Worm (Caenorhabditis elegans) whole organism, young adult: ENCODE results near the gene cey-4.

Experiments
- C06A6.2 ChIP-seq: fragments of 200-800 bp; sonication (Bioruptor generic); conservative IDR thresholded peaks from 2 replicates; pipeline ENCODE4 v1.3.6; 2022; ENCODE audit warnings: missing genetic modification characterization, missing compliant biosample characterization
- D2030.7 ChIP-seq: fragments of 200-800 bp; sonication (Bioruptor generic); IDR thresholded peaks from 2 replicates; pipeline ENCODE4 v1.3.6; 2022; ENCODE audit warnings: missing genetic modification reagents, missing genetic modification characterization, missing compliant biosample characterization
- F55B11.4 ChIP-seq: sonication (generic microtip); optimal IDR thresholded peaks from 2 replicates; lab custom pipeline; 2016; ENCODE audit warnings: missing compliant biosample characterization, missing genetic modification characterization, borderline replicate concordance; ENCODE audit not compliant: insufficient read depth
- F57A8.1 ChIP-seq: fragments of 200-800 bp; sonication (Bioruptor generic); optimal IDR thresholded peaks from 2 replicates; lab custom pipeline; 2018; ENCODE audit warnings: mild to moderate bottlenecking, missing genetic modification characterization, moderate library complexity, missing compliant biosample characterization
- K11D2.4 ChIP-seq: fragments of 200-800 bp; sonication (Bioruptor generic); IDR thresholded peaks from 2 replicates; pipeline ENCODE4 v1.3.6; 2022; ENCODE audit warnings: missing genetic modification reagents, missing genetic modification characterization, missing compliant biosample characterization
- K12H6.12 ChIP-seq: fragments of 200-800 bp; sonication (Bioruptor generic); optimal IDR thresholded peaks from 2 replicates; lab custom pipeline; 2018; ENCODE audit warnings: mild to moderate bottlenecking, missing genetic modification characterization, missing compliant biosample characterization
- Y56A3A.18 ChIP-seq: fragments of 200-800 bp; sonication (Bioruptor generic); IDR thresholded peaks from 2 replicates; pipeline ENCODE4 v1.3.6; 2022; ENCODE audit warnings: missing genetic modification reagents, missing genetic modification characterization, missing compliant biosample characterization
- Y79H2A.3 ChIP-seq: fragments of 200-800 bp; sonication (Bioruptor generic); conservative IDR thresholded peaks from 2 replicates; pipeline ENCODE4 v1.3.6; 2022; ENCODE audit warnings: missing genetic modification reagents, missing genetic modification characterization, missing compliant biosample characterization
- akir-1 ChIP-seq: fragments of 200-800 bp; sonication (Bioruptor generic); optimal IDR thresholded peaks from 2 replicates; lab custom pipeline; 2018; ENCODE audit warnings: mild to moderate bottlenecking, missing genetic modification characterization, moderate library complexity, missing compliant biosample characterization
- aptf-2 ChIP-seq: fragments of 200-800 bp; sonication (Bioruptor generic); conservative IDR thresholded peaks from 2 replicates; pipeline ENCODE4 v1.3.6; 2022; ENCODE audit warnings: missing genetic modification reagents, missing genetic modification characterization, missing compliant biosample characterization
- atf-7 ChIP-seq: sonication (generic microtip); optimal IDR thresholded peaks from 2 replicates; lab custom pipeline; 2017; ENCODE audit warnings: mild to moderate bottlenecking, missing genetic modification characterization, missing compliant biosample characterization
- attf-3 ChIP-seq: fragments of 200-800 bp; sonication (Bioruptor generic); conservative IDR thresholded peaks from 2 replicates; pipeline ENCODE4 v1.3.6; 2022; ENCODE audit warnings: missing genetic modification reagents, missing genetic modification characterization, missing compliant biosample characterization
- bed-2 ChIP-seq: fragments of 200-800 bp; sonication (Bioruptor generic); IDR thresholded peaks from 2 replicates; pipeline ENCODE4 v1.3.6; 2022; ENCODE audit warnings: missing genetic modification reagents, missing genetic modification characterization, missing compliant biosample characterization
- cebp-2 ChIP-seq: fragments of 200-800 bp; sonication (Bioruptor generic); IDR thresholded peaks from 2 replicates; pipeline ENCODE4 v1.3.6; 2022; ENCODE audit warnings: missing genetic modification characterization, missing compliant biosample characterization
- ceh-100 ChIP-seq: fragments of 200-800 bp; sonication (Bioruptor generic); IDR thresholded peaks from 2 replicates; pipeline ENCODE4 v1.3.6; 2022; ENCODE audit warnings: missing genetic modification reagents, missing genetic modification characterization, missing compliant biosample characterization
- ceh-27 ChIP-seq: fragments of 200-800 bp; sonication (Bioruptor generic); optimal IDR thresholded peaks from 2 replicates; lab custom pipeline; 2018; ENCODE audit warnings: mild to moderate bottlenecking, missing genetic modification characterization, moderate library complexity, missing compliant biosample characterization
- dox-1 ChIP-seq: fragments of 200-800 bp; sonication (Bioruptor generic); IDR thresholded peaks from 2 replicates; pipeline ENCODE4 v1.3.6; 2022; ENCODE audit warnings: missing genetic modification reagents, missing genetic modification characterization, missing compliant biosample characterization
- egl-44 ChIP-seq: fragments of 200-800 bp; sonication (Bioruptor generic); IDR thresholded peaks from 2 replicates; pipeline ENCODE4 v1.3.6; 2022; ENCODE audit warnings: missing genetic modification reagents, missing genetic modification characterization, missing compliant biosample characterization
- ets-4 ChIP-seq: fragments of 200-800 bp; sonication (Bioruptor generic); optimal IDR thresholded peaks from 2 replicates; lab custom pipeline; 2018; ENCODE audit warnings: mild to moderate bottlenecking, missing genetic modification characterization, missing compliant biosample characterization
- fkh-3 ChIP-seq: sonication (generic microtip); optimal IDR thresholded peaks from 2 replicates; lab custom pipeline; 2016; ENCODE audit warnings: mild to moderate bottlenecking, missing genetic modification characterization, missing compliant biosample characterization
- him-1 ChIP-seq: sonication (generic microtip); optimal IDR thresholded peaks from 2 replicates; lab custom pipeline; 2016; ENCODE audit warnings: missing genotype, missing genetic modification reagents, missing genetic modification characterization, missing compliant biosample characterization
- hmg-1.2 ChIP-seq: fragments of 200-800 bp; sonication (Bioruptor generic); IDR thresholded peaks from 2 replicates; pipeline ENCODE4 v1.3.6; 2022; ENCODE audit warnings: missing genetic modification reagents, missing genetic modification characterization, missing compliant biosample characterization
- lag-1 ChIP-seq: fragments of 200-800 bp; sonication (Bioruptor generic); IDR thresholded peaks from 2 replicates; pipeline ENCODE4 v1.3.6; 2022; ENCODE audit warnings: missing genetic modification reagents, missing genetic modification characterization, missing compliant biosample characterization
- lin-40 ChIP-seq: sonication (generic microtip); optimal IDR thresholded peaks from 2 replicates; lab custom pipeline; 2016; ENCODE audit warnings: missing genetic modification characterization, mild to moderate bottlenecking, missing compliant biosample characterization, missing genotype, missing genetic modification reagents
- madf-10 ChIP-seq: sonication (generic microtip); optimal IDR thresholded peaks from 2 replicates; lab custom pipeline; 2016; ENCODE audit warnings: mild to moderate bottlenecking, missing genetic modification characterization, missing compliant biosample characterization
- madf-6 ChIP-seq: fragments of 200-800 bp; sonication (Bioruptor generic); IDR thresholded peaks from 2 replicates; pipeline ENCODE4 v1.3.6; 2022; ENCODE audit warnings: missing genetic modification reagents, missing genetic modification characterization, missing compliant biosample characterization
- madf-8 ChIP-seq: fragments of 200-800 bp; sonication (Bioruptor generic); conservative IDR thresholded peaks from 2 replicates; pipeline ENCODE4 v1.3.6; 2022; ENCODE audit warnings: missing genetic modification reagents, missing genetic modification characterization, missing compliant biosample characterization
- nfya-2 ChIP-seq: fragments of 200-800 bp; sonication (Bioruptor generic); IDR thresholded peaks from 2 replicates; pipeline ENCODE4 v1.3.6; 2022; ENCODE audit warnings: missing genetic modification reagents, missing genetic modification characterization, missing compliant biosample characterization
- nhr-120 ChIP-seq: fragments of 200-800 bp; sonication (Bioruptor generic); IDR thresholded peaks from 2 replicates; pipeline ENCODE4 v1.3.6; 2022; ENCODE audit warnings: missing genetic modification characterization, missing compliant biosample characterization
- nhr-179 ChIP-seq: sonication (generic microtip); optimal IDR thresholded peaks from 2 replicates; lab custom pipeline; 2016; ENCODE audit warnings: mild to moderate bottlenecking, missing genetic modification characterization, missing compliant biosample characterization
- rcor-1 ChIP-seq: fragments of 200-800 bp; sonication (Bioruptor generic); IDR thresholded peaks from 2 replicates; pipeline ENCODE4 v1.3.6; 2022; ENCODE audit warnings: missing genetic modification reagents, missing genetic modification characterization, missing compliant biosample characterization
- repo-1 ChIP-seq: sonication (generic microtip); optimal IDR thresholded peaks from 2 replicates; lab custom pipeline; 2017; ENCODE audit warnings: mild to moderate bottlenecking, missing genetic modification characterization, missing compliant biosample characterization
- sdz-38 ChIP-seq: sonication (generic microtip); optimal IDR thresholded peaks from 2 replicates; lab custom pipeline; 2016; ENCODE audit warnings: missing genotype, missing genetic modification characterization, missing compliant biosample characterization
- sea-2 ChIP-seq: fragments of 200-800 bp; sonication (Bioruptor generic); IDR thresholded peaks from 2 replicates; pipeline ENCODE4 v1.3.6; 2022; ENCODE audit warnings: missing genetic modification characterization, missing compliant biosample characterization
- snpc-1.1 ChIP-seq: sonication (generic microtip); optimal IDR thresholded peaks from 2 replicates; lab custom pipeline; 2017; ENCODE audit warnings: missing genetic modification characterization, mild to moderate bottlenecking, missing compliant biosample characterization, antibody characterized with exemption, moderate library complexity, missing genotype, missing genetic modification reagents; ENCODE audit not compliant: insufficient read depth
- snpc-3.4 ChIP-seq: sonication (generic microtip); optimal IDR thresholded peaks from 2 replicates; lab custom pipeline; 2017; ENCODE audit warnings: missing genetic modification characterization, mild to moderate bottlenecking, missing compliant biosample characterization, antibody characterized with exemption, moderate library complexity, missing genotype, missing genetic modification reagents
- somi-1 ChIP-seq: fragments of 200-800 bp; sonication (Bioruptor generic); optimal IDR thresholded peaks from 2 replicates; lab custom pipeline; 2018; ENCODE audit warnings: mild to moderate bottlenecking, missing genetic modification characterization, missing compliant biosample characterization
- sptf-2 ChIP-seq: fragments of 200-800 bp; sonication (Bioruptor generic); optimal IDR thresholded peaks from 2 replicates; lab custom pipeline; 2018; ENCODE audit warnings: mild to moderate bottlenecking, missing genetic modification characterization, missing compliant biosample characterization
- unc-130 ChIP-seq: sonication (generic microtip); optimal IDR thresholded peaks from 2 replicates; lab custom pipeline; 2016; ENCODE audit warnings: missing genetic modification reagents, missing genetic modification characterization, missing compliant biosample characterization
- xnd-1 ChIP-seq: sonication (generic microtip); optimal IDR thresholded peaks from 2 replicates; lab custom pipeline; 2016; ENCODE audit warnings: missing genotype, missing genetic modification reagents, missing genetic modification characterization, missing compliant biosample characterization
- zfh-2 ChIP-seq: fragments of 200-800 bp; sonication (Bioruptor generic); conservative IDR thresholded peaks from 2 replicates; pipeline ENCODE4 v1.3.6; 2022; ENCODE audit warnings: missing genetic modification reagents, missing genetic modification characterization, missing compliant biosample characterization
- ztf-18 ChIP-seq: sonication (generic microtip); optimal IDR thresholded peaks from 2 replicates; lab custom pipeline; 2016; ENCODE audit warnings: missing genotype, mild to moderate bottlenecking, missing genetic modification characterization, missing compliant biosample characterization
- ztf-28 ChIP-seq: fragments of 200-800 bp; sonication (Bioruptor generic); IDR thresholded peaks from 2 replicates; pipeline ENCODE4 v1.3.6; 2022; ENCODE audit warnings: missing genetic modification reagents, missing genetic modification characterization, missing compliant biosample characterization

The cey-4 gene

ce11 chrIII:10856830-10857229 lies 11.7 kb downstream of the cey-4 start:
- no peak for TF ChIP-seq somi-1
- no peak for TF ChIP-seq hmg-1.2
- TF ChIP-seq unc-130 (GFP tag; lab: Kevin White, UChicago), result peak; percentile 48
- TF ChIP-seq ets-4 (GFP tag; lab: Kevin White, UChicago), result no peak
- TF ChIP-seq cebp-2 (GFP tag; lab: Robert Waterston, UW), result 0 out of 2 replicates have a peak, but pooled peaks have one; percentile 28
- TF ChIP-seq nhr-120 (GFP tag; lab: Robert Waterston, UW), result no peak
- TF ChIP-seq madf-8 (GFP tag; lab: Robert Waterston, UW), result no peak
- TF ChIP-seq snpc-3.4 (tag; lab: Kevin White, UChicago), result no peak
- no peak for TF ChIP-seq lag-1
- peak; percentile 77 for TF ChIP-seq akir-1
- TF ChIP-seq K12H6.12 (tag; lab: Kevin White, UChicago), result no peak
- TF ChIP-seq sdz-38, result no peak
- no peak for TF ChIP-seq him-1 (tag; lab: Kevin White, UChicago)
- TF ChIP-seq K11D2.4 (GFP tag; lab: Robert Waterston, UW), result no peak
- TF ChIP-seq nfya-2 (GFP tag; lab: Robert Waterston, UW), result no peak
- TF ChIP-seq Y79H2A.3 (GFP tag; lab: Robert Waterston, UW), result no peak
- TF ChIP-seq F55B11.4 (tag; lab: Kevin White, UChicago), result no peak
- no peak for TF ChIP-seq snpc-1.1 (tag; lab: Kevin White, UChicago)
- no peak for TF ChIP-seq sptf-2 (GFP tag; lab: Kevin White, UChicago)
- no peak for TF ChIP-seq F57A8.1
- TF ChIP-seq fkh-3, result no peak
- peak; percentile 87 for TF ChIP-seq ceh-100
- no peak for TF ChIP-seq madf-6 (GFP tag; lab: Robert Waterston, UW)
- peak; percentile 63; the same call in 1 of the 2 replicates for TF ChIP-seq aptf-2 (GFP tag; lab: Robert Waterston, UW)
- no peak for TF ChIP-seq nhr-179 (tag; lab: Kevin White, UChicago)
- peak; percentile 56; the same call in 1 of the 2 replicates for TF ChIP-seq bed-2 (GFP tag; lab: Robert Waterston, UW)
- TF ChIP-seq D2030.7, result peak; percentile 27; the same call in 1 of the 2 replicates
- peak; percentile 63 for TF ChIP-seq ceh-27 (GFP tag; lab: Kevin White, UChicago)
- TF ChIP-seq attf-3 (GFP tag; lab: Robert Waterston, UW), result 0 out of 2 replicates have a peak, but pooled peaks have one; percentile 12
- TF ChIP-seq, all 124 proteins: peak for 9

ce11 chrIII:10855398-10855880 lies 13.1 kb downstream of the cey-4 start, which contains the start of gene Y39A1C.1:
Gene Y39A1C.1 (plus strand): TSS chrIII:10855448.
- no peak for TF ChIP-seq dox-1 (GFP tag; lab: Robert Waterston, UW)
- no peak for TF ChIP-seq xnd-1 (tag; lab: Kevin White, UChicago)
- TF ChIP-seq lin-40 (tag; lab: Kevin White, UChicago), result no peak
- TF ChIP-seq bed-2 (GFP tag; lab: Robert Waterston, UW), result no peak
- TF ChIP-seq ztf-28 (GFP tag; lab: Robert Waterston, UW), result no peak
- TF ChIP-seq Y56A3A.18 (GFP tag; lab: Robert Waterston, UW), result no peak
- no peak for TF ChIP-seq rcor-1 (GFP tag; lab: Robert Waterston, UW)
- no peak for TF ChIP-seq zfh-2 (GFP tag; lab: Robert Waterston, UW)
- no peak for TF ChIP-seq repo-1 (tag; lab: Kevin White, UChicago)
- TF ChIP-seq atf-7, result no peak
- TF ChIP-seq madf-10, result no peak
- no peak for TF ChIP-seq fkh-3
- TF ChIP-seq sea-2 (GFP tag; lab: Robert Waterston, UW), result no peak
- no peak for TF ChIP-seq snpc-1.1 (tag; lab: Kevin White, UChicago)
- TF ChIP-seq egl-44 (GFP tag; lab: Robert Waterston, UW), result no peak
- TF ChIP-seq sptf-2 (GFP tag; lab: Kevin White, UChicago), result no peak
- TF ChIP-seq C06A6.2 (GFP tag; lab: Robert Waterston, UW), result no peak
- no peak for TF ChIP-seq ztf-18
